Worm (Caenorhabditis elegans) whole organism, L2 larva: ENCODE data around the gene C28H8.8.

Experiments
- C34F6.9 ChIP-seq: fragments of 150-350 bp; optimal IDR thresholded peaks from 2 replicates; lab custom pipeline; 2014; ENCODE audit warnings: missing biosample characterization, missing genetic modification characterization
- ama-1 ChIP-seq: fragments of 150-350 bp; optimal IDR thresholded peaks from 2 replicates; lab custom pipeline; 2018; ENCODE audit warnings: inconsistent platforms
- elt-1 ChIP-seq: fragments of 150-350 bp; optimal IDR thresholded peaks from 2 replicates; lab custom pipeline; 2014; ENCODE audit warnings: missing biosample characterization, missing genetic modification characterization
- gmeb-1 ChIP-seq: fragments of 150-350 bp; optimal IDR thresholded peaks from 2 replicates; lab custom pipeline; 2014; ENCODE audit warnings: missing biosample characterization, missing genetic modification characterization
- lin-39 ChIP-seq: fragments of 150-350 bp; optimal IDR thresholded peaks from 2 replicates; lab custom pipeline; 2014; ENCODE audit warnings: missing biosample characterization, missing genetic modification reagents, missing genetic modification characterization
- lsy-2 ChIP-seq, 2 experiments: fragments of 150-350 bp in 1 of 2; sonication (generic microtip) in 1 of 2; optimal IDR thresholded peaks; 2 replicates each; lab custom pipeline; 2014 to 2017; ENCODE audit warnings: missing biosample characterization in 2 of 2, missing genetic modification characterization in 2 of 2
- nhr-12 ChIP-seq: fragments of 150-350 bp; optimal IDR thresholded peaks from 2 replicates; lab custom pipeline; 2014; ENCODE audit warnings: missing biosample characterization, missing genetic modification characterization
- nhr-237 ChIP-seq: fragments of 150-350 bp; optimal IDR thresholded peaks from 2 replicates; lab custom pipeline; 2014; ENCODE audit warnings: missing biosample characterization, missing genetic modification characterization

DNA sequence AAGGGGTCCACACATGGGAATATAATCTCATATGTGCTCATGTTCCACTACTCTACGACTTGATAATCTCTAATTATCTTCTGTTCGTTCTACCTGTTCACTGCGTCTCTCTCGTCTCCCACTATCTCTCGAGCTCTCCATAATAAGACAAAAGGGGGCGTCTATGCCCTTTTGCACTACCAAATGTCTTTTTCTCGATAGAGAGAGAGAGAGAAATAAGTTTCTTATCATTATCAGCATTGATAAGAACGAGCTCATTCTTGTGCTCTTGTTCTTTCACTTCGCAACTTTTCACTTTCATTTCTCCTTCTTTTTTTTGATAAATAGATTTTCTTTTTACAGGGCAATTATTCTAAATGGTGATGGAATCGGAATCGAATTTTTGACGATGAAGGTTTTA is 27.4 kb upstream of the C28H8.8 start:
- TF ChIP-seq gmeb-1 (no peak), elt-1 (tag; lab: Kevin White, UChicago) (no peak), C34F6.9 (no peak), lin-39 (tag; lab: Kevin White, UChicago) (no peak), lsy-2 (tag; optimal IDR thresholded peaks at IDR 0.05; lab: Kevin White, UChicago) (no peak), nhr-12 (tag; lab: Kevin White, UChicago) (no peak), nhr-237 (no peak), ama-1 (lab: Kevin White, UChicago) (no peak)
